Worm (Caenorhabditis elegans): ENCODE data around the gene adbp-1.
A peak's percentile ranks its signal among the peaks of the same experiment; 100 is the strongest.

DNA sequence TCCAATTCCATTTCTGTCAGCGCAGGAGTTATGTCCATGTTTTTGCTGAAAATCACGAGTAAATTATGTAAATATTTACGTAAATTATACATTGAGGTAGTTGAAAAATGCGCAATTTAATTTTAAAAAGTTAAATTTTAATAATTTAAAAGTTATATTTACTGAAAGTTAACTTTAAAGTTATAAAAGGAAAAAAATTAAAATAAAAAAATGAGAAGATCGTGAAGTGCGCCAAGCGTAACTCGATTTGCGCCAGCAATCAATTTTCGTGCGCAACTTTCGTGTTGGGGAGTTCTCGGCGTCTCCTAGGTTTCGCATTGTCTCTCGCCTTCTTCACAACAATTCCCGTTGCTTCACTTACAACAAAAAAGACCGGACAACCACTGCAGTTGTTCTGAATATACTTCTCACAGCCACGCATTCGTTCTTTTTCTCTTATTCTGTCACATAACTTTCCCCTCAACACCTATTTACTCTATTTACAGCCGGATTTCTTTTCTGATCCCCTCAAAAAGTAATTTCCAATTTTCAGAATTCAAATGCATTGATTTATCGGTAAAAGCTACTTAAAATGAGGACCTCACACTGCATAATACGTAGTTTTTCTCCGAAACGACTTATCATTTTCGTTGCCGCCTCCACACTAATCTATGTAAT lies 29.7 kb downstream of the adbp-1 start, which contains the start of the genes metl-1 and W02B12.11:
- no peak for TF ChIP-seq nhr-28 (tag; optimal IDR thresholded peaks at IDR 0.05)
- peak; percentile 5 for TF ChIP-seq nhr-237 (tag; optimal IDR thresholded peaks at IDR 0.05)
- TF ChIP-seq ztf-11 (tag; optimal IDR thresholded peaks at IDR 0.05), result no peak
- no peak for TF ChIP-seq nhr-76 (tag; optimal IDR thresholded peaks at IDR 0.05)
- TF ChIP-seq sem-2 (GFP tag; optimal IDR thresholded peaks at IDR 0.05), result no peak
- TF ChIP-seq lin-32 (GFP tag; optimal IDR thresholded peaks at IDR 0.05), result no peak
- peak; percentile 53 for TF ChIP-seq mls-2 (tag; optimal IDR thresholded peaks at IDR 0.05)
- TF ChIP-seq unc-39 (tag; optimal IDR thresholded peaks at IDR 0.05), result no peak
- TF ChIP-seq ces-1 (GFP tag; optimal IDR thresholded peaks at IDR 0.05), result peak; percentile 82
- TF ChIP-seq nhr-12 (tag; optimal IDR thresholded peaks at IDR 0.05), result no peak
- TF ChIP-seq mab-5 (tag; optimal IDR thresholded peaks at IDR 0.05), result no peak
